Fruit fly (Drosophila melanogaster) whole organism, pupa: ENCODE measurements around the gene arm.
A peak's percentile ranks its signal among the peaks of the same experiment; 100 is the strongest.

Experiments used
- CG10348 ChIP-seq: fragments of 200-800 bp; sonication (Bioruptor generic); IDR thresholded peaks from 2 replicates; pipeline ENCODE4 v1.3.6; 2022; ENCODE audit warnings: missing biosample characterization, missing genetic modification characterization
- CG12605 ChIP-seq: fragments of 200-800 bp; sonication (Bioruptor generic); IDR thresholded peaks from 2 replicates; pipeline ENCODE4 v1.3.6; 2022; ENCODE audit warnings: missing biosample characterization, missing genetic modification characterization
- CG13204 ChIP-seq: fragments of 200-800 bp; sonication (Bioruptor generic); optimal IDR thresholded peaks from 2 replicates; lab custom pipeline; 2018; ENCODE audit warnings: missing biosample characterization, mild to moderate bottlenecking, missing genetic modification characterization, moderate library complexity
- CG14655 ChIP-seq: fragments of 200-800 bp; sonication (Bioruptor generic); optimal IDR thresholded peaks from 3 replicates; lab custom pipeline; 2017; ENCODE audit warnings: mild to moderate bottlenecking, missing biosample characterization, missing genetic modification reagents, missing genetic modification characterization
- CG15710 ChIP-seq: fragments of 200-800 bp; sonication (Bioruptor generic); optimal IDR thresholded peaks from 2 replicates; lab custom pipeline; 2018; ENCODE audit warnings: missing biosample characterization, mild to moderate bottlenecking, missing genetic modification characterization, moderate library complexity
- CG17806 ChIP-seq: fragments of 200-800 bp; sonication (Bioruptor generic); optimal IDR thresholded peaks from 2 replicates; lab custom pipeline; 2018; ENCODE audit warnings: missing biosample characterization, mild to moderate bottlenecking, missing genetic modification characterization, moderate library complexity
- CG32121 ChIP-seq: fragments of 200-800 bp; sonication (Bioruptor generic); IDR thresholded peaks from 2 replicates; pipeline ENCODE4 v1.3.6; 2022; ENCODE audit warnings: missing biosample characterization, missing genetic modification characterization
- CG34367 ChIP-seq: fragments of 200-800 bp; sonication (Bioruptor generic); optimal IDR thresholded peaks from 2 replicates; lab custom pipeline; 2018; ENCODE audit warnings: missing biosample characterization, mild to moderate bottlenecking, missing genetic modification characterization
- CG4496 ChIP-seq: fragments of 200-800 bp; sonication (Bioruptor generic); IDR thresholded peaks from 3 replicates; pipeline ENCODE4 v1.3.6; 2022; ENCODE audit warnings: missing biosample characterization, missing genetic modification characterization
- CG8159 ChIP-seq: fragments of 200-800 bp; sonication (Bioruptor generic); optimal IDR thresholded peaks from 3 replicates; lab custom pipeline; 2018; ENCODE audit warnings: missing biosample characterization, mild to moderate bottlenecking, missing genetic modification characterization, moderate library complexity
- CG8301 ChIP-seq: fragments of 200-800 bp; sonication (Bioruptor generic); optimal IDR thresholded peaks from 2 replicates; lab custom pipeline; 2018; ENCODE audit warnings: missing biosample characterization, mild to moderate bottlenecking, missing genetic modification characterization
- CG9948 ChIP-seq: fragments of 200-800 bp; sonication (Bioruptor generic); optimal IDR thresholded peaks from 2 replicates; lab custom pipeline; 2018; ENCODE audit warnings: missing biosample characterization, mild to moderate bottlenecking, missing genetic modification characterization, moderate library complexity
- D1 ChIP-seq: fragments of 200-800 bp; sonication (Bioruptor generic); optimal IDR thresholded peaks from 2 replicates; lab custom pipeline; 2018; ENCODE audit warnings: missing biosample characterization, mild to moderate bottlenecking, missing genetic modification characterization, moderate library complexity
- EcR ChIP-seq: fragments of 200-800 bp; sonication (Bioruptor generic); optimal IDR thresholded peaks from 3 replicates; lab custom pipeline; 2019; ENCODE audit warnings: missing biosample characterization, missing genetic modification characterization, mild to moderate bottlenecking, moderate library complexity, missing genetic modification reagents
- Ets98B ChIP-seq: fragments of 200-800 bp; sonication (Bioruptor generic); IDR thresholded peaks from 2 replicates; pipeline ENCODE4 v1.3.6; 2022; ENCODE audit warnings: missing biosample characterization, missing genetic modification characterization
- Pif1A ChIP-seq: fragments of 200-800 bp; sonication (Bioruptor generic); optimal IDR thresholded peaks from 3 replicates; lab custom pipeline; 2016; ENCODE audit warnings: missing biosample characterization, missing genetic modification characterization
- Pif1B ChIP-seq: fragments of 200-800 bp; sonication (Bioruptor generic); optimal IDR thresholded peaks from 3 replicates; lab custom pipeline; 2016; ENCODE audit warnings: missing biosample characterization, missing genetic modification characterization
- Snoo ChIP-seq: fragments of 200-800 bp; sonication (Bioruptor generic); optimal IDR thresholded peaks from 3 replicates; lab custom pipeline; 2017; ENCODE audit warnings: missing biosample characterization, mild to moderate bottlenecking, missing genetic modification characterization, inconsistent platforms
- fd96Ca ChIP-seq: fragments of 200-800 bp; sonication (Bioruptor generic); IDR thresholded peaks from 3 replicates; pipeline ENCODE4 v1.3.6; 2022; ENCODE audit warnings: missing biosample characterization, missing genetic modification characterization
- gl ChIP-seq: fragments of 200-800 bp; sonication (Bioruptor generic); optimal IDR thresholded peaks from 2 replicates; lab custom pipeline; 2018; ENCODE audit warnings: missing biosample characterization, mild to moderate bottlenecking, missing genetic modification characterization
- rn ChIP-seq: fragments of 200-800 bp; sonication (Bioruptor generic); IDR thresholded peaks from 2 replicates; pipeline ENCODE4 v1.3.6; 2022; ENCODE audit warnings: missing biosample characterization, missing genetic modification characterization

arm gene

dm6 chrX:1945241-1945640 lies 44.8 kb upstream of the arm start:
- TF ChIP-seq EcR (GFP tag; lab: Kevin White, UChicago) (peak; percentile 95), Ets98B (GFP tag; lab: Robert Waterston, UW) (no peak)

- peak; percentile 65 for TF ChIP-seq Snoo (tag; lab: Kevin White, UChicago)
- no peak for TF ChIP-seq CG4496
- no peak for TF ChIP-seq EcR (GFP tag; lab: Kevin White, UChicago)
- peak; percentile 30 for TF ChIP-seq CG8159
- no peak for TF ChIP-seq Pif1A
- no peak for TF ChIP-seq rn (GFP tag; lab: Robert Waterston, UW)
- no peak for TF ChIP-seq CG14655
- TF ChIP-seq CG12605 (GFP tag; lab: Robert Waterston, UW), result no peak
- TF ChIP-seq CG13204 (GFP tag; lab: Kevin White, UChicago), result no peak
- no peak for TF ChIP-seq CG10348 (GFP tag; lab: Robert Waterston, UW)
- peak; percentile 5 for TF ChIP-seq CG9948 (tag; lab: Kevin White, UChicago)
- no peak for TF ChIP-seq D1 (tag; lab: Kevin White, UChicago)
- no peak for TF ChIP-seq Pif1B (GFP tag; lab: Kevin White, UChicago)
- no peak for TF ChIP-seq CG34367
- peak; percentile 4 for TF ChIP-seq CG15710 (tag; lab: Kevin White, UChicago)
- TF ChIP-seq CG8301 (tag; lab: Kevin White, UChicago), result peak; percentile 17
- peak; percentile 26 for TF ChIP-seq CG17806 (tag; lab: Kevin White, UChicago)
- TF ChIP-seq CG32121 (GFP tag; lab: Robert Waterston, UW), result no peak
- no peak for TF ChIP-seq gl (tag; lab: Kevin White, UChicago)
- TF ChIP-seq fd96Ca, result peak; percentile 58; the same call in 1 of the 3 replicates
- TF ChIP-seq Ets98B (GFP tag; lab: Robert Waterston, UW), result no peak
Observed at dm6 chrX:1944245-1945114, 44.0 kb upstream of the arm start.

dm6 chrX:1943337-1944244 lies 43.1 kb upstream of the arm start:
- TF ChIP-seq CG15710 (tag; lab: Kevin White, UChicago) (peak; percentile 65), CG14655 (peak; percentile 71), Snoo (tag; lab: Kevin White, UChicago) (peak; percentile 65), D1 (tag; lab: Kevin White, UChicago) (peak; percentile 7), CG9948 (tag; lab: Kevin White, UChicago) (peak; percentile 54), Pif1A (peak; percentile 28), CG13204 (GFP tag; lab: Kevin White, UChicago) (no peak), EcR (GFP tag; lab: Kevin White, UChicago) (peak; percentile 97), fd96Ca (0 out of 3 replicates have a peak, but pooled peaks have one; percentile 29), Pif1B (GFP tag; lab: Kevin White, UChicago) (peak; percentile 34), Ets98B (GFP tag; lab: Robert Waterston, UW) (peak; percentile 19), CG8301 (tag; lab: Kevin White, UChicago) (peak; percentile 56), CG17806 (tag; lab: Kevin White, UChicago) (peak; percentile 40), CG34367 (peak; percentile 50), CG8159 (peak; percentile 66), CG4496 (no peak), CG32121 (GFP tag; lab: Robert Waterston, UW) (no peak), CG12605 (GFP tag; lab: Robert Waterston, UW) (no peak)

- TF ChIP-seq CG17806 (tag; lab: Kevin White, UChicago) (no peak), fd96Ca (no peak; the same call in 2 of the 3 replicates), CG32121 (GFP tag; lab: Robert Waterston, UW) (peak; percentile 48; the same call in 1 of the 2 replicates), EcR (GFP tag; lab: Kevin White, UChicago) (peak; percentile 99), CG15710 (tag; lab: Kevin White, UChicago) (no peak), CG4496 (peak; percentile 66; the same call in 2 of the 3 replicates), Ets98B (GFP tag; lab: Robert Waterston, UW) (peak; percentile 59; the same call in 1 of the 2 replicates), Pif1B (GFP tag; lab: Kevin White, UChicago) (peak; percentile 28), Pif1A (peak; percentile 10), CG10348 (GFP tag; lab: Robert Waterston, UW) (no peak), gl (tag; lab: Kevin White, UChicago) (no peak), CG12605 (GFP tag; lab: Robert Waterston, UW) (peak; percentile 64), CG8159 (peak; percentile 30), Snoo (tag; lab: Kevin White, UChicago) (peak; percentile 4), CG13204 (GFP tag; lab: Kevin White, UChicago) (peak; percentile 26), CG9948 (tag; lab: Kevin White, UChicago) (no peak), CG34367 (no peak)
- TF ChIP-seq, all 21 proteins: peak for 10
Observed at dm6 chrX:1941669-1942092, 41.2 kb upstream of the arm start, which contains the start of gene Hr4. Hr4 (plus strand) TSS chrX:1941940.

dm6 chrX:1940020-1940419 lies 39.6 kb upstream of the arm start, which contains the start of the genes CG3857 and CG3587:
CG3857 (minus strand) TSS chrX:1940040.
CG3587 (plus strand) TSS chrX:1940307.
- TF ChIP-seq gl (tag; lab: Kevin White, UChicago), result peak; percentile 0
- TF ChIP-seq CG9948 (tag; lab: Kevin White, UChicago), result peak; percentile 35
- TF ChIP-seq D1 (tag; lab: Kevin White, UChicago), result no peak
- TF ChIP-seq CG34367, result peak; percentile 59
- TF ChIP-seq CG15710 (tag; lab: Kevin White, UChicago), result peak; percentile 69
- TF ChIP-seq CG13204 (GFP tag; lab: Kevin White, UChicago), result no peak
- peak; percentile 37 for TF ChIP-seq EcR (GFP tag; lab: Kevin White, UChicago)
- peak; percentile 58 for TF ChIP-seq Ets98B (GFP tag; lab: Robert Waterston, UW)
- TF ChIP-seq CG17806 (tag; lab: Kevin White, UChicago), result peak; percentile 37
- peak; percentile 75 for TF ChIP-seq fd96Ca
- TF ChIP-seq rn (GFP tag; lab: Robert Waterston, UW), result peak; percentile 30; the same call in 1 of the 2 replicates
- TF ChIP-seq CG8159, result peak; percentile 66
- peak; percentile 65 for TF ChIP-seq Snoo (tag; lab: Kevin White, UChicago)
- TF ChIP-seq Pif1B (GFP tag; lab: Kevin White, UChicago), result peak; percentile 39
- TF ChIP-seq CG12605 (GFP tag; lab: Robert Waterston, UW), result peak; percentile 23; the same call in 1 of the 2 replicates
- TF ChIP-seq CG10348 (GFP tag; lab: Robert Waterston, UW), result no peak
- TF ChIP-seq CG14655, result peak; percentile 65
- peak; percentile 37; the same call in 1 of the 2 replicates for TF ChIP-seq CG32121 (GFP tag; lab: Robert Waterston, UW)
- peak; percentile 68 for TF ChIP-seq Pif1A
- peak; percentile 52 for TF ChIP-seq CG8301 (tag; lab: Kevin White, UChicago)
- peak; percentile 66 for TF ChIP-seq CG4496
